Worm (Caenorhabditis elegans) whole organism, L2 larva: ENCODE results near the gene F01G4.4.

Source experiments
- ceh-82 ChIP-seq: fragments of 150-350 bp; optimal IDR thresholded peaks from 2 replicates; lab custom pipeline; 2014; ENCODE audit warnings: missing biosample characterization, missing genetic modification characterization
- unc-39 ChIP-seq: fragments of 150-350 bp; optimal IDR thresholded peaks from 2 replicates; lab custom pipeline; 2014; ENCODE audit warnings: missing biosample characterization, missing genetic modification characterization

- no peak for TF ChIP-seq unc-39
- no peak for TF ChIP-seq ceh-82
These were observed 5.7 kb downstream of the F01G4.4 start for ce11 chrIV:11148788-11149366.
